Fruit fly (Drosophila melanogaster) whole organism, adult: Measurements from ENCODE around the gene CG7945.

Source experiments
- CG11617 ChIP-seq: fragments of 200-800 bp; sonication (Bioruptor generic); optimal IDR thresholded peaks from 2 replicates; lab custom pipeline; 2017; ENCODE audit warnings: mild to moderate bottlenecking, missing biosample characterization, missing genetic modification reagents, missing genetic modification characterization
- CG12768 ChIP-seq: fragments of 200-800 bp; sonication (Bioruptor generic); optimal IDR thresholded peaks from 2 replicates; lab custom pipeline; 2017; ENCODE audit warnings: missing biosample characterization, missing genetic modification characterization, mild to moderate bottlenecking, moderate library complexity, missing genetic modification reagents
- CG14711 ChIP-seq: fragments of 200-800 bp; sonication (Bioruptor generic); optimal IDR thresholded peaks from 2 replicates; lab custom pipeline; 2018; ENCODE audit warnings: missing biosample characterization, mild to moderate bottlenecking, missing genetic modification characterization, moderate library complexity
- CG1620 ChIP-seq: fragments of 200-800 bp; sonication (Bioruptor generic); optimal IDR thresholded peaks from 2 replicates; lab custom pipeline; 2016; ENCODE audit warnings: missing biosample characterization, missing genetic modification characterization
- CG33017 ChIP-seq: fragments of 200-800 bp; sonication (Bioruptor generic); optimal IDR thresholded peaks from 2 replicates; lab custom pipeline; 2018; ENCODE audit warnings: missing biosample characterization, mild to moderate bottlenecking, missing genetic modification characterization, moderate library complexity
- CG5204 ChIP-seq: fragments of 200-800 bp; sonication (Bioruptor generic); optimal IDR thresholded peaks from 2 replicates; lab custom pipeline; 2016; ENCODE audit warnings: missing biosample characterization, missing genetic modification characterization
- CG7045 ChIP-seq: fragments of 200-800 bp; sonication (Bioruptor generic); optimal IDR thresholded peaks from 2 replicates; lab custom pipeline; 2017; ENCODE audit warnings: missing biosample characterization, mild to moderate bottlenecking, missing genetic modification characterization
- CG7101 ChIP-seq: fragments of 200-800 bp; sonication (Bioruptor generic); optimal IDR thresholded peaks from 2 replicates; lab custom pipeline; 2018; ENCODE audit warnings: missing biosample characterization, mild to moderate bottlenecking, missing genetic modification characterization, moderate library complexity
- Clk ChIP-seq: fragments of 200-800 bp; sonication (Bioruptor generic); optimal IDR thresholded peaks from 2 replicates; lab custom pipeline; 2017; ENCODE audit warnings: missing biosample characterization, missing genetic modification characterization
- Crg-1 ChIP-seq: fragments of 200-800 bp; sonication (Bioruptor generic); optimal IDR thresholded peaks from 2 replicates; lab custom pipeline; 2016; ENCODE audit warnings: missing biosample characterization, missing genetic modification characterization
- Hr96 ChIP-seq: fragments of 200-800 bp; sonication (Bioruptor generic); optimal IDR thresholded peaks from 2 replicates; lab custom pipeline; 2016; ENCODE audit warnings: missing biosample characterization, missing genetic modification characterization
- Mnt ChIP-seq: fragments of 200-800 bp; sonication (Bioruptor generic); optimal IDR thresholded peaks from 2 replicates; lab custom pipeline; 2016; ENCODE audit warnings: missing biosample characterization, mild to moderate bottlenecking, missing genetic modification characterization
- bab1 ChIP-seq: fragments of 200-800 bp; sonication (Bioruptor generic); optimal IDR thresholded peaks from 3 replicates; lab custom pipeline; 2019; ENCODE audit warnings: missing biosample characterization, mild to moderate bottlenecking, missing genetic modification characterization, moderate library complexity
- cic ChIP-seq: fragments of 200-800 bp; sonication (Bioruptor generic); optimal IDR thresholded peaks from 2 replicates; lab custom pipeline; 2017; ENCODE audit warnings: missing biosample characterization, mild to moderate bottlenecking, missing genetic modification characterization, moderate library complexity
- cnc ChIP-seq, 2 experiments: fragments of >200 bp; optimal IDR thresholded peaks; 2 replicates each; lab custom pipeline; 2017
- kay ChIP-seq: fragments of 200-800 bp; sonication (Bioruptor generic); peaks from one replicate; lab custom pipeline; 2016; ENCODE audit warnings: missing biosample characterization, missing genetic modification characterization, borderline replicate concordance
- ovo ChIP-seq: fragments of 200-800 bp; sonication (Bioruptor generic); optimal IDR thresholded peaks from 2 replicates; lab custom pipeline; 2016; ENCODE audit warnings: missing biosample characterization, missing genetic modification characterization
- pad ChIP-seq: fragments of 200-800 bp; sonication (Bioruptor generic); optimal IDR thresholded peaks from 3 replicates; lab custom pipeline; 2017; ENCODE audit warnings: missing biosample characterization, missing genetic modification characterization, mild to moderate bottlenecking, moderate library complexity, missing genetic modification reagents
- tj ChIP-seq: fragments of 200-800 bp; sonication (Bioruptor generic); optimal IDR thresholded peaks from 3 replicates; lab custom pipeline; 2017; ENCODE audit warnings: missing biosample characterization, mild to moderate bottlenecking, missing genetic modification characterization, moderate library complexity
- toe ChIP-seq: fragments of 200-800 bp; sonication (Bioruptor generic); optimal IDR thresholded peaks from 2 replicates; lab custom pipeline; 2016; ENCODE audit warnings: missing biosample characterization, missing genetic modification characterization

The CG7945 gene

dm6 chr3L:15532368-15533030, 8.6 kb upstream of the CG7945 start:
- TF ChIP-seq CG11617 (no peak), tj (GFP tag; lab: Kevin White, UChicago) (peak; percentile 22), Hr96 (GFP tag; lab: Kevin White, UChicago) (peak; percentile 23), kay (peak; percentile 83), toe (GFP tag; lab: Kevin White, UChicago) (peak; percentile 5), CG5204 (GFP tag; lab: Kevin White, UChicago) (peak; percentile 2), pad (no peak), CG14711 (peak; percentile 23), CG12768 (GFP tag; lab: Kevin White, UChicago) (peak; percentile 82), ovo (GFP tag; lab: Kevin White, UChicago) (peak; percentile 57)

dm6 chr3L:15531423-15532325, 7.7 kb upstream of the CG7945 start, which contains the start of gene CG43248:
CG43248 (minus strand) TSS chr3L:15531473.
- peak; percentile 85 for TF ChIP-seq cic (GFP tag; lab: Kevin White, UChicago)
- TF ChIP-seq Mnt (GFP tag; lab: Kevin White, UChicago): no peak
- TF ChIP-seq Hr96 (GFP tag; lab: Kevin White, UChicago): no peak

- TF ChIP-seq tj (GFP tag; lab: Kevin White, UChicago) (peak; percentile 92), kay (peak; percentile 66), cnc (optimal IDR thresholded peaks at IDR 0.05; lab: Kevin White, UChicago) (no peak)
These were observed 6.8 kb upstream of the CG7945 start for dm6 chr3L:15530638-15531225.

- TF ChIP-seq CG11617 (no peak), cic (GFP tag; lab: Kevin White, UChicago) (no peak), CG7045 (GFP tag; lab: Kevin White, UChicago) (no peak), pad (no peak), cnc (optimal IDR thresholded peaks at IDR 0.05; lab: Kevin White, UChicago) (no peak), CG1620 (no peak), CG14711 (no peak), CG5204 (GFP tag; lab: Kevin White, UChicago) (no peak), Mnt (GFP tag; lab: Kevin White, UChicago) (no peak), CG7101 (no peak), tj (GFP tag; lab: Kevin White, UChicago) (no peak), bab1 (GFP tag; lab: Kevin White, UChicago) (no peak), kay (no peak), CG33017 (no peak), ovo (GFP tag; lab: Kevin White, UChicago) (no peak), CG12768 (GFP tag; lab: Kevin White, UChicago) (no peak), Clk (GFP tag; lab: Kevin White, UChicago) (no peak), Crg-1 (GFP tag; lab: Kevin White, UChicago) (no peak), Hr96 (GFP tag; lab: Kevin White, UChicago) (no peak), toe (GFP tag; lab: Kevin White, UChicago) (no peak)
These were observed 6.1 kb upstream of the CG7945 start for dm6 chr3L:15530071-15530470.

- TF ChIP-seq kay (no peak), cnc (optimal IDR thresholded peaks at IDR 0.05; lab: Kevin White, UChicago) (no peak), cic (GFP tag; lab: Kevin White, UChicago) (no peak), CG33017 (no peak)
These were observed 5.2 kb upstream of the CG7945 start, which contains the start of gene obst-H for dm6 chr3L:15529143-15529542. obst-H (minus strand) TSS chr3L:15529243.

- TF ChIP-seq CG11617 (no peak), pad (no peak), cic (GFP tag; lab: Kevin White, UChicago) (no peak), CG1620 (no peak), Clk (GFP tag; lab: Kevin White, UChicago) (no peak)
These were observed 4.2 kb upstream of the CG7945 start, which contains the start of gene CG42728 for dm6 chr3L:15528096-15528495. CG42728 (minus strand) TSS chr3L:15528196.

dm6 chr3L:15527416-15527815, 3.5 kb upstream of the CG7945 start, which contains the start of gene CG42729:
CG42729 (minus strand) TSS chr3L:15527516.
- TF ChIP-seq CG7101: no peak
- no peak for TF ChIP-seq pad
- TF ChIP-seq toe (GFP tag; lab: Kevin White, UChicago): no peak
- no peak for TF ChIP-seq CG1620
- no peak for TF ChIP-seq tj (GFP tag; lab: Kevin White, UChicago)
